Fruit fly (Drosophila melanogaster): Measurements from ENCODE around the gene Rap1.

Gene Rap1

DNA sequence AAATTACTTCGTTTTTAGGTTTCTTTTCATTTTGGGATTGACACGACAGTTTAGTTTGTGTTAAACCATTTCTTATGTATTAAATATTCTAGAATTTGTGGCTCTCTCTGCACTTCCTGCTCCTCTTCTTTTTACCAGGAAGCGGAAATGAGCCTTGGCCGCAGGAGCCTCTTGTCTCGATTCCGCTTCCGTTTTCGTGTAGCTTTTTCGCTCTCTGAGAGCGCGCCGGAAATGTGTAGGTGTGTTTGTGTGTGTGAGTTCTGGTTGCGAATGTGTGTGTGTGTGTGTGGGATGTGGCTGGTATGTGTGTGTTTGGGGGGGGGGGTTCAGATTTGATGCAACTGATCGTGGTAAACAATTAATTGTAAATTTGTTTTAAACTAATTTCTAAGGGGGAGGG, 2.5 kb downstream of the Rap1 start (continued):
- peak; percentile 42 for TF ChIP-seq sd (tag; optimal IDR thresholded peaks at IDR 0.05)
- peak; percentile 22 for TF ChIP-seq CG34376 (GFP tag; optimal IDR thresholded peaks at IDR 0.05)
- TF ChIP-seq tgo (GFP tag; IDR thresholded peaks at IDR 0.05), result no peak
- peak in 1 of 2 experiments; percentile 21 for TF ChIP-seq Eip74EF (GFP tag; optimal IDR thresholded peaks at IDR 0.05)
- TF ChIP-seq sr (GFP tag; IDR thresholded peaks at IDR 0.05), result 0 out of 3 replicates have a peak, but pooled peaks have one; percentile 35
- TF ChIP-seq Sox102F (GFP tag; optimal IDR thresholded peaks at IDR 0.05), result no peak
- peak; percentile 17; the same call in 1 of the 3 replicates for TF ChIP-seq ci (GFP tag; IDR thresholded peaks at IDR 0.05)
- peak; percentile 45 for TF ChIP-seq CG7987 (GFP tag; optimal IDR thresholded peaks at IDR 0.05)
- 0 out of 3 replicates have a peak, but pooled peaks have one; percentile 14 for TF ChIP-seq otp (GFP tag; IDR thresholded peaks at IDR 0.05)
- TF ChIP-seq CG5245 (GFP tag; optimal IDR thresholded peaks at IDR 0.05), result peak; percentile 5
- TF ChIP-seq CG17385 (GFP tag; optimal IDR thresholded peaks at IDR 0.05), result peak; percentile 15
- TF ChIP-seq sim (GFP tag; IDR thresholded peaks at IDR 0.05), result 0 out of 2 replicates have a peak, but pooled peaks have one; percentile 44
- 0 out of 2 replicates have a peak, but pooled peaks have one; percentile 28 for TF ChIP-seq CG32532 (GFP tag; IDR thresholded peaks at IDR 0.05)
- no peak for TF ChIP-seq Myb (GFP tag; optimal IDR thresholded peaks at IDR 0.05)
- TF ChIP-seq Dbx (GFP tag; IDR thresholded peaks at IDR 0.05), result no peak
- peak; percentile 0 for TF ChIP-seq CG12104 (GFP tag; optimal IDR thresholded peaks at IDR 0.05)
- TF ChIP-seq ranshi (GFP tag; IDR thresholded peaks at IDR 0.05), result peak; percentile 19; the same call in 1 of the 2 replicates
- TF ChIP-seq CG13296 (GFP tag; optimal IDR thresholded peaks at IDR 0.05), result peak; percentile 36
- peak; percentile 76; the same call in 1 of the 2 replicates for TF ChIP-seq aop (GFP tag; IDR thresholded peaks at IDR 0.05)
- TF ChIP-seq CG9797 (GFP tag; optimal IDR thresholded peaks at IDR 0.05), result no peak
- peak; percentile 9 for TF ChIP-seq BtbVII (GFP tag; optimal IDR thresholded peaks at IDR 0.05)
- TF ChIP-seq MTF-1 (GFP tag; optimal IDR thresholded peaks at IDR 0.05; ENCODE audit: borderline replicate concordance), result peak; percentile 0
- 0 out of 2 replicates have a peak, but pooled peaks have one; percentile 18 for TF ChIP-seq CG32767 (GFP tag; IDR thresholded peaks at IDR 0.05)
- TF ChIP-seq dpn (GFP tag; optimal IDR thresholded peaks at IDR 0.05), result peak in 1 of 2 experiments; percentile 23
- TF ChIP-seq CG2678 (tag; optimal IDR thresholded peaks at IDR 0.05), result peak; percentile 2
- no peak for TF ChIP-seq CG2116 (GFP tag; optimal IDR thresholded peaks at IDR 0.05)
- TF ChIP-seq fd102C (GFP tag; optimal IDR thresholded peaks at IDR 0.05), result peak; percentile 10
- peak; percentile 45 for TF ChIP-seq HHEX (GFP tag; optimal IDR thresholded peaks at IDR 0.05)
- TF ChIP-seq z (GFP tag; IDR thresholded peaks at IDR 0.05), result 0 out of 3 replicates have a peak, but pooled peaks have one; percentile 16
- no peak for TF ChIP-seq fd3F (GFP tag; optimal IDR thresholded peaks at IDR 0.05)
- no peak for TF ChIP-seq Ets65A (GFP tag)
- no peak for TF ChIP-seq fu2 (GFP tag; optimal IDR thresholded peaks at IDR 0.05)
- TF ChIP-seq scrt (GFP tag; optimal IDR thresholded peaks at IDR 0.05), result peak; percentile 32
- 0 out of 3 replicates have a peak, but pooled peaks have one; percentile 18 for TF ChIP-seq zfh1 (GFP tag; IDR thresholded peaks at IDR 0.05)

DNA sequence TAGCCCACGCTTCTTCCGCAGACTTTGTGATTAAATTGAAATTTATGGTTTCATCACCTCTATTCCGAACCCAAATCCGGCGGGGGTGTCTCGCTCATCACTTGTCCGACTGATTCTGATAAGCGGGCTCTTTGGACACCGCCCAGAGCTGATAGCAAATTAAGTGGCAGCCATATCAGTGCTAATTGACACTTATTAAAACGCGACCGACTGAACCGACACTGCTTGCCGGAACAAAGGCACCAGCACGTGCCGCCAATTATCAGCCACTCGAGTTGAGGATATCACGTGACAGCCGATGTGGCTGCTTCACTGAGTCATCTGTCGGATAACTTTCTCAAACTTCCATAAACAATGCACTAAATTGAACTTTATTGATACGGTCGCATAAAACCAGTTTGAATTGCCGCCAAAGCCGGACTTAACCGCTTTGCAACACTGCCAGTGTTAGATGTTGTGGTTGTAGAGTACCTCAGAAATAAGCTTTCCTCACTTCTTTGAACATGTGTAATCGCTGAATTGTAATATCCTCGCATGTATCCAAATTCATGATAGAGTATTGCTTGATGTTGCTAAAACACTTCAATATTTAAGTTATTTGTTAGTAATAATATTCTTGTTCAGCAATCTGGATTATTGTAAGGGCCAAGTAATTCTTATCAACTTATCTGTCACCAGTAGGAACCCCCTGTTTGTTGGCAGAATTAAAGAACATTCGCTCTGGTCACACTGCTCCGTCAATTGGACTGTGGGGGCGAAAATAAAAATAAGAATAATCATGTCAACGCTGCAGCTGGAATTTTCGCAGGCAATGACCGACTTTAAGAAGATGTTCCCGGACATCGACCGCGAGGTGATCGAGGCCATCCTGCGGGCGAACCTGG, 5.3 kb downstream of the Rap1 start, which contains the start of gene CG12024:
Gene CG12024 (plus strand): TSS at position 699 of the 884 bp plus-strand sequence.
- TF ChIP-seq kay (GFP tag; optimal IDR thresholded peaks at IDR 0.05) (peak; percentile 36), sima (GFP tag; optimal IDR thresholded peaks at IDR 0.05) (no peak), Taf1 (GFP tag; IDR thresholded peaks at IDR 0.05) (peak; percentile 66), CG12942 (GFP tag; optimal IDR thresholded peaks at IDR 0.05) (peak; percentile 68), CG7556 (GFP tag; optimal IDR thresholded peaks at IDR 0.05) (peak; percentile 48), HLH3B (GFP tag; IDR thresholded peaks at IDR 0.05) (no peak; the same call in 1 of the 2 replicates), Hr39 (optimal IDR thresholded peaks at IDR 0.05) (no peak), Lim3 (GFP tag; IDR thresholded peaks at IDR 0.05) (no peak), CG4328 (GFP tag; optimal IDR thresholded peaks at IDR 0.05) (peak; percentile 54), Sin3A (optimal IDR thresholded peaks at IDR 0.05) (peak; percentile 97), CG7963 (GFP tag; IDR thresholded peaks at IDR 0.05; ENCODE audit: partially characterized antibody) (no peak), aop (GFP tag; IDR thresholded peaks at IDR 0.05) (no peak), MBD-R2 (GFP tag; IDR thresholded peaks at IDR 0.05) (peak; percentile 70), CG6854 (GFP tag; optimal IDR thresholded peaks at IDR 0.05) (no peak), Dref (GFP tag; IDR thresholded peaks at IDR 0.05) (peak; percentile 4; the same call in 1 of the 2 replicates), salm (tag; optimal IDR thresholded peaks at IDR 0.05) (peak; percentile 3), CG31365 (tag; optimal IDR thresholded peaks at IDR 0.05) (no peak)

All from whole organism, embryonic.